Worm (Caenorhabditis elegans): Measurements from ENCODE around the gene T20G5.12.

The T20G5.12 gene

DNA sequence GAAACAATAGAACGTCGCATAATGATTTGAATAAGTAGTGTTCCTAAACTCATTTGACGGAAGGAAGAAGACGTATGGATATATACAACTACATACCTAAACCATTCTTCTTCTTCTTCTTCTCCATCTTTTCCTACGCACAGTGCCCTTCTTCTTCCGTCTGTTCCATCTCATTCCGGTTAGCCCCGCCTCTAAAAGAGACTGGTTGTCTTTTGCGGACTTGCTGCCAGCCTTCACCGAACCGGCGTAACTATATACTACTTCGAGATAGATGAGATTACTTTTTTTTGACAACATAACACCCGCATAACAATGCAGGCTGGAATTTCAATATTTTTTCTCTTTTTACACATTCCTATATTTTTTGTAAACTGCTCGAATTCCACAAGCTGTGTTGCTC is 41.0 kb upstream of the T20G5.12 start, which contains the start of the genes K08E5.5 and mua-3:
TSS of gene K08E5.5 (minus strand) at position 101 of the 400 bp plus-strand sequence.
TSS of gene mua-3 (plus strand) at position 313 of the 400 bp plus-strand sequence.
- TF ChIP-seq unc-39 (tag; optimal IDR thresholded peaks at IDR 0.05) (no peak), blmp-1 (tag; optimal IDR thresholded peaks at IDR 0.05) (no peak), mab-5 (tag; optimal IDR thresholded peaks at IDR 0.05) (no peak), zip-8 (tag; optimal IDR thresholded peaks at IDR 0.05) (no peak), ceh-39 (tag; optimal IDR thresholded peaks at IDR 0.05) (no peak), nhr-12 (tag; optimal IDR thresholded peaks at IDR 0.05) (no peak)

DNA sequence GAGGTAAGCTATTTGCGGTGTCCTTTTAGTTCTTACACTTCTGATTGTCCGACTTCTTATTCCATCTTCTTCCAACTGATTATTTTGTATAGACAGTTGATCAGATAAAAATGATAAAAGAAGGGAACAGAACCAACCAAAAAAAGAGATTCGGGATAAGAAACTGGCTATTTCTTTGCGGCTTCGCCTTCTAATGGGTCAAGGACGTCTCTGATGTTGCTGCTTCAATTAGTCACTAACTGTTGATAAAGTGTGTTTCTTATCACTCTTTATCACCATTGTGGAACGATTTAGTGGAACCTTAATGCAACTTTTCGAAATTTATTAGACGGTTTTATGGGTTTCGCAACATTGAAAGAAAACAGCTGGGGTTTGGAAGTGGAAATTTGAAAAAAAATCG is 31.1 kb upstream of the T20G5.12 start:
- TF ChIP-seq cnd-1 (tag; optimal IDR thresholded peaks at IDR 0.05) (no peak), tbx-8 (GFP tag; optimal IDR thresholded peaks at IDR 0.05) (no peak), lin-32 (GFP tag; optimal IDR thresholded peaks at IDR 0.05) (no peak), lin-13 (tag; optimal IDR thresholded peaks at IDR 0.05) (no peak), flh-1 (GFP tag; optimal IDR thresholded peaks at IDR 0.05) (no peak), zip-8 (tag; optimal IDR thresholded peaks at IDR 0.05) (no peak), mab-5 (tag; optimal IDR thresholded peaks at IDR 0.05) (no peak), mep-1 (tag; optimal IDR thresholded peaks at IDR 0.05) (no peak), sem-2 (GFP tag; optimal IDR thresholded peaks at IDR 0.05) (no peak), elt-3 (tag; optimal IDR thresholded peaks at IDR 0.05) (no peak), blmp-1 (tag; optimal IDR thresholded peaks at IDR 0.05) (no peak), M03D4.4 (tag; optimal IDR thresholded peaks at IDR 0.05) (no peak), drap-1 (GFP tag; optimal IDR thresholded peaks at IDR 0.05) (no peak), nhr-28 (tag; optimal IDR thresholded peaks at IDR 0.05) (no peak), nhr-76 (tag; optimal IDR thresholded peaks at IDR 0.05) (no peak), nhr-2 (tag; optimal IDR thresholded peaks at IDR 0.05) (no peak), snpc-4 (tag; optimal IDR thresholded peaks at IDR 0.05) (no peak), pha-4 (tag; optimal IDR thresholded peaks at IDR 0.05) (no peak), sptf-1 (tag; optimal IDR thresholded peaks at IDR 0.05) (no peak), nhr-237 (tag; optimal IDR thresholded peaks at IDR 0.05) (no peak)

DNA sequence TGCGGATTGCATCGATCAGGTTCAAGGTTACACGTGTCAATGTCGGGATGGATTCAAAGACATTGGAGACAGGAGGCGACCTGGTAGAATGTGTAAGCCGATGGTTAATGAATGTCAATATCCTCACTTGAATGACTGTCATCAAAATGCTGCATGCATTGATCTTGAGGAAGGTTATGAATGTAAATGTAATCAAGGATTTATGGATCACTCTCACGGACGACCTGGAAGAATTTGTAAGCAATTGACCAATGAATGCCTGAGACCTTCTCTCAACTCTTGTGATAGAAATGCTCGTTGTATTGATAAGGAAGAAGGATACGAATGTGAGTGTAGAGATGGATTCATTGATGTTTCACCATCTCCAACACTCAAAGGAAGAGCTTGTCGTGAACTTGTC is 23.4 kb upstream of the T20G5.12 start:
- no peak for TF ChIP-seq nhr-76 (tag; optimal IDR thresholded peaks at IDR 0.05)
- TF ChIP-seq lin-32 (GFP tag; optimal IDR thresholded peaks at IDR 0.05): no peak
- TF ChIP-seq mep-1 (tag; optimal IDR thresholded peaks at IDR 0.05): no peak
- no peak for TF ChIP-seq lin-13 (tag; optimal IDR thresholded peaks at IDR 0.05)
- TF ChIP-seq drap-1 (GFP tag; optimal IDR thresholded peaks at IDR 0.05): no peak
- no peak for TF ChIP-seq nhr-28 (tag; optimal IDR thresholded peaks at IDR 0.05)
- no peak for TF ChIP-seq ceh-43 (GFP tag; optimal IDR thresholded peaks at IDR 0.05)
- TF ChIP-seq elt-1 (tag; optimal IDR thresholded peaks at IDR 0.05; ENCODE audit: borderline replicate concordance, insufficient read depth): no peak
- TF ChIP-seq unc-62 (GFP tag; optimal IDR thresholded peaks at IDR 0.05): no peak
- no peak for TF ChIP-seq blmp-1 (tag; optimal IDR thresholded peaks at IDR 0.05)
- TF ChIP-seq flh-1 (GFP tag; optimal IDR thresholded peaks at IDR 0.05): no peak

DNA sequence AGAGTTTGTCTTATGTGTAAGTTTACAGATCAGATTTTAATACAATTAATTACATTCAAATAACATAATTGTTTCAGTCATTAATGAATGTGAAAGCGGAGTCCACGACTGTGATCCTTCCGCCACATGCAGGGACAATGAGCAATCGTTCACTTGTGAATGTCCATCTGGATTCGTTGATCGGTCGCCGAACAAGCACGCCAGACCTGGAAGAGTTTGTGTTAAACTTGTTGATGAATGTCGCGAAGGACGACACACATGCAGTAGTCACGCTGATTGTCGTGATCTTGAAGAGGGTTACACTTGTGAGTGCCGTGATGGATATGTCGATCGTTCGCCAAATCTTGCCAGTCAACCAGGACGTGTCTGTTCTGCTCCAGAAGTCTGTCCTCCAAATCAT is 22.9 kb upstream of the T20G5.12 start:
- no peak for TF ChIP-seq ztf-11 (tag; optimal IDR thresholded peaks at IDR 0.05)

DNA sequence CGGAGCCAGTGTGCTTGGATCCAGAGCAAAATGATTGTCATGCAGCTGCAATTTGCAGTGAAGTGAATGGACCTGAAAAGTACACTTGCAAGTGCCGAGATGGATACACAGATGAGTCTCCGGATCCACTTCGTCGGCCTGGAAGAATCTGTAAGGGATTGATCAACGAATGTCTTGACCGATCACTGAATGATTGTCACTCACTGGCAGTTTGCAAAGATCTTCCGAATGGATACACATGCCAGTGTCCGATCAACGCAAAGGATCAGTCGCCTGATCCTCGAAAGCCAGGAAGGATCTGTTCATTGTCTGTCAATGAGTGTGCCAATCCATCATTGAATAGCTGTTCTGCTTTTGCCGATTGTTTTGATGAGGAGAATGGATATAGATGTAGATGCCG is 22.0 kb upstream of the T20G5.12 start:
- TF ChIP-seq mls-2 (tag; optimal IDR thresholded peaks at IDR 0.05) (no peak), ces-1 (GFP tag; optimal IDR thresholded peaks at IDR 0.05) (no peak), unc-39 (tag; optimal IDR thresholded peaks at IDR 0.05) (no peak), bed-3 (GFP tag; optimal IDR thresholded peaks at IDR 0.05) (no peak), drap-1 (GFP tag; optimal IDR thresholded peaks at IDR 0.05) (no peak), ceh-83 (GFP tag; optimal IDR thresholded peaks at IDR 0.05) (no peak), elt-3 (tag; optimal IDR thresholded peaks at IDR 0.05) (no peak), mab-5 (tag; optimal IDR thresholded peaks at IDR 0.05) (no peak), unc-62 (GFP tag; optimal IDR thresholded peaks at IDR 0.05) (no peak), sem-2 (GFP tag; optimal IDR thresholded peaks at IDR 0.05) (no peak), nhr-12 (tag; optimal IDR thresholded peaks at IDR 0.05) (no peak), lin-13 (tag; optimal IDR thresholded peaks at IDR 0.05) (no peak), elt-1 (tag; optimal IDR thresholded peaks at IDR 0.05; ENCODE audit: borderline replicate concordance, insufficient read depth) (no peak), cnd-1 (tag; optimal IDR thresholded peaks at IDR 0.05) (no peak), ztf-11 (tag; optimal IDR thresholded peaks at IDR 0.05) (no peak), snpc-4 (tag; optimal IDR thresholded peaks at IDR 0.05) (no peak), ham-2 (GFP tag; optimal IDR thresholded peaks at IDR 0.05) (no peak), tbx-8 (GFP tag; optimal IDR thresholded peaks at IDR 0.05) (no peak)

All from whole organism, mixed stage, embryonic.